Fruit fly (Drosophila melanogaster): ENCODE results near the gene CG31221.

DNA sequence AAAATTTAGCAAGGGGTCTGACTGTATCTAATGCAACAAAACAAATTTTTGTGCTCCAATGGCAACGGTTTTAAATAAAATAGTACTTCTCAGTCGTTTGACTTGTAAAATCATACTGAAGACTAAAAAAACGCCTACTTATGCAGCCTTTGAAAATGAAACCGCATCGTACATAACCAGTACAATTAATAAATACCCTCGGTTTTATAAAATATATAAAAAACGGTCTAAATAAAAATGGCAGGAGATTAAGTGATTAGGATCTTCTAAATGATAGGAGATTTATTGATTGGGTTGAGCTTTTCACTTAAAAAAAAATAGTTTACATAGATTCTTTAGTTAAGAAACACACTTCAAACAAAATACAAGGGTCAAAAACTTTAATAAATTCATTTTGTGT lies 37.8 kb upstream of the CG31221 start, which contains the start of gene CG3581:
- no peak for TF ChIP-seq CTCF (optimal IDR thresholded peaks at IDR 0.05)
- no peak for TF ChIP-seq CG8478 (optimal IDR thresholded peaks at IDR 0.05)
